Worm (Caenorhabditis elegans): ENCODE measurements around the gene fbxb-51.
A peak's percentile ranks its signal among the peaks of the same experiment; 100 is the strongest.
"Not testable (repeated sequence)": the region's sequence is repeated elsewhere in the genome, so short reads cannot be mapped to it uniquely, and the experiment has no call there.

Gene fbxb-51

ce11 chrII:1529057-1529456, 21.5 kb upstream of the fbxb-51 start, which contains the start of gene Y51H7BR.4 (continued):
- TF ChIP-seq mes-2 (tag; optimal IDR thresholded peaks at IDR 0.05; ENCODE audit: poor library complexity, severe bottlenecking) (no peak), set-16 (GFP tag; IDR thresholded peaks at IDR 0.05) (no peak), gei-8 (GFP tag; optimal IDR thresholded peaks at IDR 0.05) (no peak)

ce11 chrII:1535931-1536330, 14.6 kb upstream of the fbxb-51 start, which contains the start of gene fbxb-43:
Gene fbxb-43 (plus strand): TSS chrII:1536231.
- no peak for TF ChIP-seq nhr-77 (tag; optimal IDR thresholded peaks at IDR 0.05)
- no peak for TF ChIP-seq ama-1 (optimal IDR thresholded peaks at IDR 0.05)
- no peak for TF ChIP-seq cey-2 (tag; optimal IDR thresholded peaks at IDR 0.05; ENCODE audit: borderline replicate concordance, insufficient read depth)
- no peak for TF ChIP-seq unc-130 (GFP tag; optimal IDR thresholded peaks at IDR 0.05)
- no peak for TF ChIP-seq zip-11 (GFP tag; IDR thresholded peaks at IDR 0.05)
- TF ChIP-seq nhr-25 (tag; optimal IDR thresholded peaks at IDR 0.05; ENCODE audit: borderline replicate concordance, insufficient read depth), result no peak
- TF ChIP-seq T26A8.4 (GFP tag; IDR thresholded peaks at IDR 0.05), result no peak
- TF ChIP-seq sdz-12 (GFP tag; optimal IDR thresholded peaks at IDR 0.05), result no peak
- TF ChIP-seq aly-2 (tag; optimal IDR thresholded peaks at IDR 0.05), result no peak
- no peak for TF ChIP-seq zfp-3 (GFP tag; conservative IDR thresholded peaks at IDR 0.05)
- no peak for TF ChIP-seq php-3 (GFP tag; IDR thresholded peaks at IDR 0.05)
- TF ChIP-seq snpc-1.2 (GFP tag; IDR thresholded peaks at IDR 0.05), result no peak
- TF ChIP-seq ZK337.2 (GFP tag; IDR thresholded peaks at IDR 0.05), result no peak
- no peak for TF ChIP-seq egl-27 (tag; optimal IDR thresholded peaks at IDR 0.05)
- no peak for TF ChIP-seq mxl-2 (GFP tag; conservative IDR thresholded peaks at IDR 0.05)
- no peak for TF ChIP-seq nhr-10 (tag; optimal IDR thresholded peaks at IDR 0.05)
- no peak for TF ChIP-seq D1046.2 (GFP tag; IDR thresholded peaks at IDR 0.05)
- no peak for TF ChIP-seq hlh-30 (tag; optimal IDR thresholded peaks at IDR 0.05; ENCODE audit: insufficient read depth)
- TF ChIP-seq zfp-2 (tag; optimal IDR thresholded peaks at IDR 0.05), result no peak
- no peak for TF ChIP-seq dve-1 (tag; optimal IDR thresholded peaks at IDR 0.05; ENCODE audit: insufficient read depth)

ce11 chrII:1537321-1537720, 13.2 kb upstream of the fbxb-51 start, which contains the start of gene fbxb-42:
Gene fbxb-42 (plus strand): TSS chrII:1537621.
- no peak for TF ChIP-seq mxl-2 (GFP tag; conservative IDR thresholded peaks at IDR 0.05)
- peak in 1 of 2 experiments; percentile 27 for TF ChIP-seq unc-62 (GFP tag; optimal IDR thresholded peaks at IDR 0.05 in 1 of 2)
- TF ChIP-seq unc-62 (tag; optimal IDR thresholded peaks at IDR 0.05), result no peak

ce11 chrII:1538589-1538988, 11.9 kb upstream of the fbxb-51 start, which contains the start of gene fbxb-44:
Gene fbxb-44 (plus strand): TSS chrII:1538889.
- TF ChIP-seq jun-1 (tag; optimal IDR thresholded peaks at IDR 0.05) (no peak), hlh-30 (tag; optimal IDR thresholded peaks at IDR 0.05; ENCODE audit: insufficient read depth) (no peak), zip-11 (GFP tag; IDR thresholded peaks at IDR 0.05) (no peak)

- TF ChIP-seq mes-2 (tag; optimal IDR thresholded peaks at IDR 0.05; ENCODE audit: poor library complexity, severe bottlenecking); egl-43 (GFP tag; IDR thresholded peaks at IDR 0.05); R02D3.7 (tag; optimal IDR thresholded peaks at IDR 0.05): not testable (repeated sequence)
Observed at ce11 chrII:1540628-1541027, 9.9 kb upstream of the fbxb-51 start, which contains the start of gene poml-4. Gene poml-4 (plus strand): TSS chrII:1540928.

ce11 chrII:1543182-1543581, 7.3 kb upstream of the fbxb-51 start, which contains the start of gene K05F6.4:
Gene K05F6.4 (plus strand): TSS chrII:1543482.
- TF ChIP-seq ceh-28 (tag; optimal IDR thresholded peaks at IDR 0.05); hmg-1.1 (GFP tag; IDR thresholded peaks at IDR 0.05); dmd-8 (GFP tag; IDR thresholded peaks at IDR 0.05): not testable (repeated sequence)

Measured in whole organism, L4 larva.